Worm (Caenorhabditis elegans) whole organism, early embryonic: ENCODE measurements around the gene F47F2.1.

Source experiments
- B0310.2 ChIP-seq: sonication (generic microtip); optimal IDR thresholded peaks from 2 replicates; lab custom pipeline; 2016; ENCODE audit warnings: mild to moderate bottlenecking, missing genetic modification characterization, missing compliant biosample characterization
- F13C5.2 ChIP-seq: sonication (generic microtip); optimal IDR thresholded peaks from 2 replicates; lab custom pipeline; 2017; ENCODE audit warnings: mild to moderate bottlenecking, missing genetic modification characterization, inconsistent platforms, missing compliant biosample characterization
- aly-1 ChIP-seq: sonication (generic microtip); optimal IDR thresholded peaks from 2 replicates; lab custom pipeline; 2016; ENCODE audit warnings: missing genetic modification characterization, missing compliant biosample characterization
- ama-1 ChIP-seq: fragments of 150-350 bp; optimal IDR thresholded peaks from 2 replicates; lab custom pipeline; 2014
- ceh-13 ChIP-seq: fragments of 200-800 bp; sonication (Bioruptor generic); optimal IDR thresholded peaks from 2 replicates; lab custom pipeline; 2018; ENCODE audit warnings: mild to moderate bottlenecking, missing genetic modification characterization, missing compliant biosample characterization
- ets-7 ChIP-seq: sonication (generic microtip); optimal IDR thresholded peaks from 2 replicates; lab custom pipeline; 2016; ENCODE audit warnings: missing genotype, missing genetic modification characterization, missing compliant biosample characterization
- hmbx-1 ChIP-seq: sonication (generic microtip); optimal IDR thresholded peaks from 2 replicates; lab custom pipeline; 2016; ENCODE audit warnings: mild to moderate bottlenecking, missing genetic modification characterization, missing compliant biosample characterization
- hmg-4 ChIP-seq: fragments of 200-800 bp; sonication (Bioruptor generic); optimal IDR thresholded peaks from 2 replicates; lab custom pipeline; 2018; ENCODE audit warnings: mild to moderate bottlenecking, missing genetic modification characterization, missing compliant biosample characterization
- hnd-1 ChIP-seq: sonication (generic microtip); optimal IDR thresholded peaks from 2 replicates; lab custom pipeline; 2016; ENCODE audit warnings: missing genetic modification characterization, missing compliant biosample characterization
- pes-1 ChIP-seq: fragments of 200-800 bp; sonication (Bioruptor generic); IDR thresholded peaks from 2 replicates; pipeline ENCODE4 v1.3.6; 2022; ENCODE audit warnings: missing genetic modification reagents, missing genetic modification characterization, missing compliant biosample characterization
- sea-1 ChIP-seq: fragments of 200-800 bp; sonication (Bioruptor generic); conservative IDR thresholded peaks from 2 replicates; pipeline ENCODE4 v1.3.6; 2022; ENCODE audit warnings: missing genetic modification characterization, missing compliant biosample characterization

- TF ChIP-seq sea-1 (no peak), pes-1 (GFP tag; lab: Robert Waterston, UW) (no peak), B0310.2 (tag; lab: Kevin White, UChicago) (no peak), ets-7 (no peak), ama-1 (lab: Kevin White, UChicago) (no peak), F13C5.2 (no peak), aly-1 (tag; lab: Kevin White, UChicago) (no peak), hmbx-1 (tag; lab: Kevin White, UChicago) (no peak), hmg-4 (no peak), hnd-1 (tag; lab: Kevin White, UChicago) (no peak), ceh-13 (GFP tag; lab: Kevin White, UChicago) (no peak)
Observed at ce11 chrX:3918182-3918581, 39.8 kb downstream of the F47F2.1 start.
